Worm (Caenorhabditis elegans) whole organism, late embryonic: Measurements from ENCODE around the gene twk-49.

Source experiments
- C08G9.2 ChIP-seq: sonication (generic microtip); optimal IDR thresholded peaks from 2 replicates; lab custom pipeline; 2016; ENCODE audit warnings: mild to moderate bottlenecking, missing genetic modification characterization, moderate library complexity, missing compliant biosample characterization
- K02D7.2 ChIP-seq: sonication (generic microtip); optimal IDR thresholded peaks from 2 replicates; lab custom pipeline; 2017; ENCODE audit warnings: mild to moderate bottlenecking, missing genetic modification characterization, missing compliant biosample characterization
- ahr-1 ChIP-seq: sonication (generic microtip); optimal IDR thresholded peaks from 2 replicates; lab custom pipeline; 2016; ENCODE audit warnings: missing genetic modification characterization, missing compliant biosample characterization
- ama-1 ChIP-seq: fragments of 150-350 bp; optimal IDR thresholded peaks from 2 replicates; lab custom pipeline; 2014
- ceh-14 ChIP-seq: sonication (generic microtip); optimal IDR thresholded peaks from 2 replicates; lab custom pipeline; 2016; ENCODE audit warnings: missing genotype, missing genetic modification characterization, missing compliant biosample characterization
- ceh-19 ChIP-seq: fragments of 200-800 bp; sonication (Bioruptor generic); optimal IDR thresholded peaks from 2 replicates; lab custom pipeline; 2018; ENCODE audit warnings: mild to moderate bottlenecking, missing genetic modification characterization, missing compliant biosample characterization
- ceh-22 ChIP-seq: sonication (generic microtip); optimal IDR thresholded peaks from 2 replicates; lab custom pipeline; 2017; ENCODE audit warnings: missing biosample characterization, missing genetic modification characterization
- ceh-31 ChIP-seq: sonication (generic microtip); optimal IDR thresholded peaks from 2 replicates; lab custom pipeline; 2016; ENCODE audit warnings: missing genetic modification characterization, missing compliant biosample characterization
- ceh-48 ChIP-seq: sonication (generic microtip); optimal IDR thresholded peaks from 2 replicates; lab custom pipeline; 2016; ENCODE audit warnings: missing genetic modification characterization, inconsistent platforms, missing compliant biosample characterization
- ceh-6 ChIP-seq: fragments of 200-800 bp; sonication (Bioruptor generic); optimal IDR thresholded peaks from 2 replicates; lab custom pipeline; 2018; ENCODE audit warnings: mild to moderate bottlenecking, missing genetic modification characterization, missing compliant biosample characterization
- che-1 ChIP-seq: sonication (generic microtip); optimal IDR thresholded peaks from 2 replicates; lab custom pipeline; 2016; ENCODE audit warnings: mild to moderate bottlenecking, missing genetic modification characterization, missing compliant biosample characterization
- dve-1 ChIP-seq: sonication (generic microtip); optimal IDR thresholded peaks from 2 replicates; lab custom pipeline; 2017; ENCODE audit warnings: antibody characterized with exemption, mild to moderate bottlenecking, missing genetic modification characterization, missing compliant biosample characterization
- elt-2 ChIP-seq: sonication (generic microtip); optimal IDR thresholded peaks from 2 replicates; lab custom pipeline; 2016; ENCODE audit warnings: missing genetic modification reagents, missing genetic modification characterization, missing compliant biosample characterization
- fax-1 ChIP-seq: sonication (generic microtip); optimal IDR thresholded peaks from 2 replicates; lab custom pipeline; 2016; ENCODE audit warnings: missing genotype, missing genetic modification characterization, missing compliant biosample characterization
- hlh-13 ChIP-seq: fragments of 200-800 bp; sonication (Bioruptor generic); optimal IDR thresholded peaks from 2 replicates; lab custom pipeline; 2018; ENCODE audit warnings: mild to moderate bottlenecking, missing genetic modification characterization, missing compliant biosample characterization
- hlh-6 ChIP-seq: sonication (generic microtip); optimal IDR thresholded peaks from 2 replicates; lab custom pipeline; 2016; ENCODE audit warnings: missing genotype, missing genetic modification characterization, missing compliant biosample characterization
- hlh-8 ChIP-seq: sonication (generic microtip); optimal IDR thresholded peaks from 2 replicates; lab custom pipeline; 2016; ENCODE audit warnings: missing genotype, missing genetic modification characterization, missing compliant biosample characterization
- lim-6 ChIP-seq: sonication (generic microtip); optimal IDR thresholded peaks from 2 replicates; lab custom pipeline; 2016; ENCODE audit warnings: missing genetic modification characterization, missing compliant biosample characterization
- mec-3 ChIP-seq: sonication (generic microtip); optimal IDR thresholded peaks from 2 replicates; lab custom pipeline; 2016; ENCODE audit warnings: borderline replicate concordance, missing genetic modification characterization, missing compliant biosample characterization
- nhr-11 ChIP-seq: fragments of 150-350 bp; optimal IDR thresholded peaks from 2 replicates; lab custom pipeline; 2014; ENCODE audit warnings: missing biosample characterization, missing genetic modification characterization
- nhr-232 ChIP-seq: sonication (generic microtip); optimal IDR thresholded peaks from 2 replicates; lab custom pipeline; 2016; ENCODE audit warnings: missing genetic modification characterization, missing compliant biosample characterization
- odd-2 ChIP-seq: sonication (generic microtip); optimal IDR thresholded peaks from 2 replicates; lab custom pipeline; 2017; ENCODE audit warnings: antibody characterized with exemption, mild to moderate bottlenecking, missing genetic modification characterization, missing compliant biosample characterization
- pag-3 ChIP-seq: sonication (generic microtip); optimal IDR thresholded peaks from 2 replicates; lab custom pipeline; 2016; ENCODE audit warnings: missing compliant biosample characterization, missing genetic modification characterization, borderline replicate concordance
- pat-9 ChIP-seq: fragments of 200-800 bp; sonication (Bioruptor generic); optimal IDR thresholded peaks from 2 replicates; lab custom pipeline; 2018; ENCODE audit warnings: mild to moderate bottlenecking, missing genetic modification characterization, moderate library complexity, missing compliant biosample characterization
- ref-2 ChIP-seq: sonication (generic microtip); optimal IDR thresholded peaks from 2 replicates; lab custom pipeline; 2016; ENCODE audit warnings: missing genetic modification characterization, missing compliant biosample characterization
- rnt-1 ChIP-seq: sonication (generic microtip); optimal IDR thresholded peaks from 2 replicates; lab custom pipeline; 2016; ENCODE audit warnings: missing genetic modification characterization, missing compliant biosample characterization
- sox-4 ChIP-seq: sonication (generic microtip); optimal IDR thresholded peaks from 2 replicates; lab custom pipeline; 2017; ENCODE audit warnings: mild to moderate bottlenecking, missing genetic modification characterization, inconsistent platforms, missing compliant biosample characterization
- syd-9 ChIP-seq: sonication (generic microtip); optimal IDR thresholded peaks from 2 replicates; lab custom pipeline; 2016; ENCODE audit warnings: mild to moderate bottlenecking, missing genetic modification characterization, moderate library complexity, missing compliant biosample characterization
- unc-3 ChIP-seq, 2 experiments: fragments of 200-800 bp in 1 of 2; sonication (Bioruptor generic) in 1 of 2; sonication (generic microtip) in 1 of 2; conservative IDR thresholded peaks in 1 of 2; optimal IDR thresholded peaks in 1 of 2; 2 replicates each; pipeline versions ENCODE4 v1.3.6 to Lab custom; 2016 to 2022; ENCODE audit warnings: missing compliant biosample characterization in 2 of 2, missing genetic modification characterization in 2 of 2, missing genetic modification reagents in 1 of 2
- unc-42 ChIP-seq: sonication (generic microtip); optimal IDR thresholded peaks from 2 replicates; lab custom pipeline; 2016; ENCODE audit warnings: missing genotype, missing genetic modification characterization, missing compliant biosample characterization
- unc-86 ChIP-seq: sonication (generic microtip); optimal IDR thresholded peaks from 2 replicates; lab custom pipeline; 2016; ENCODE audit warnings: missing genetic modification characterization, missing compliant biosample characterization
- ztf-16 ChIP-seq: sonication (generic microtip); optimal IDR thresholded peaks from 2 replicates; lab custom pipeline; 2017; ENCODE audit warnings: missing genetic modification characterization, missing compliant biosample characterization

The twk-49 gene

DNA sequence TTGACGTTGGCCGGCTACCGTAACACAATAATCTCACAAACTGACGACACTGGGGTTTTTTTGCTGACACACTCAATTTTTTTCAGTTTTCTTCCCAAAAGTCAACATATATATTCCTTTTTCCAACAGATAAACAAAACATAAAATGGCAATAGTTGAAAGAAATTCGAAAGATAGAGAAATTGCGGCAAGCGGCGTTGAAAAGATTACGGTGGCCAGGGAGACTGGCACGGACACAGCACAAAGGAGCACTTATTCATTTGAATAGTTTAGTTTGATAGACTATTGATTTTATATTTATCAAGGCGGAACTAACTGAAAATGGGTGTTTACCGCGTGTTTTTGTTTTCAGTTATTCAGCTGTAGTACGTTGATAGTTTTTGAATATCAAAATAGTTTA, 22.3 kb upstream of the twk-49 start, which contains the start of gene toe-2:
Gene toe-2 (minus strand): TSS at position 70 of the 400 bp plus-strand sequence.
- TF ChIP-seq lim-6 (tag; lab: Kevin White, UChicago) (no peak), ahr-1 (tag; lab: Kevin White, UChicago) (no peak), ceh-31 (tag; lab: Kevin White, UChicago) (no peak), fax-1 (no peak), ceh-19 (GFP tag; lab: Kevin White, UChicago) (no peak), sox-4 (tag; lab: Kevin White, UChicago) (no peak)

DNA sequence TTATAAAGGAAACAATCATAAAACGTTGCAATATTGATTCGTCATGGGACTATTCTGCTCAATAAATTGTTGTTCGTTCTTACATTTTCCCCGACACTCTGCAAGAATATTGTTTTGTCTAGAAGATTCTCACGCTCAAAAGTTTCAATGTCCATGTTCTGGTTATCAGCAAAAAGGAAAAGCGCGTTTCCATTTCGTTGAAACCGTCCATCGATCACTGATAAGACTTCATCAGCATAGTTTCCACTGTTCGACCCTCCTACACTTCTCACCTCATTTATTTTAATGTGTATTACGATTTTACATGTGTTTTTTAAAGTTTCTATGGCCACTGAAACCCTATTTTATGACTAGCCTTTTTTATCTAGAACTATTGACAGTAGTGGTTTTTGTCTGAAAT, 21.1 kb upstream of the twk-49 start:
- no peak for TF ChIP-seq ceh-6 (GFP tag; lab: Kevin White, UChicago)
- no peak for TF ChIP-seq K02D7.2 (tag; lab: Kevin White, UChicago)
- no peak for TF ChIP-seq hlh-13
- no peak for TF ChIP-seq ztf-16 (tag; lab: Kevin White, UChicago)
- no peak for TF ChIP-seq che-1 (tag; lab: Kevin White, UChicago)
- no peak for TF ChIP-seq hlh-8 (tag; lab: Kevin White, UChicago)
- no peak for TF ChIP-seq ceh-31 (tag; lab: Kevin White, UChicago)
- no peak for TF ChIP-seq mec-3 (tag; lab: Kevin White, UChicago)
- TF ChIP-seq unc-3 (GFP tag; conservative IDR thresholded peaks at IDR 0.05; lab: Robert Waterston, UW), result no peak
- TF ChIP-seq unc-3 (tag; optimal IDR thresholded peaks at IDR 0.05; lab: Kevin White, UChicago), result no peak
- no peak for TF ChIP-seq pag-3 (tag; lab: Kevin White, UChicago)
- TF ChIP-seq odd-2 (tag; lab: Kevin White, UChicago), result no peak
- no peak for TF ChIP-seq ceh-48
- TF ChIP-seq ceh-14 (tag; lab: Kevin White, UChicago), result no peak
- TF ChIP-seq syd-9 (tag; lab: Kevin White, UChicago), result no peak
- TF ChIP-seq rnt-1 (tag; lab: Kevin White, UChicago), result no peak
- TF ChIP-seq ahr-1 (tag; lab: Kevin White, UChicago), result no peak
- TF ChIP-seq C08G9.2 (tag; lab: Kevin White, UChicago), result no peak
- no peak for TF ChIP-seq pat-9 (tag; lab: Kevin White, UChicago)
- no peak for TF ChIP-seq fax-1
- TF ChIP-seq ceh-22 (tag; lab: Kevin White, UChicago), result no peak
- TF ChIP-seq, all 69 proteins: peak for 0

DNA sequence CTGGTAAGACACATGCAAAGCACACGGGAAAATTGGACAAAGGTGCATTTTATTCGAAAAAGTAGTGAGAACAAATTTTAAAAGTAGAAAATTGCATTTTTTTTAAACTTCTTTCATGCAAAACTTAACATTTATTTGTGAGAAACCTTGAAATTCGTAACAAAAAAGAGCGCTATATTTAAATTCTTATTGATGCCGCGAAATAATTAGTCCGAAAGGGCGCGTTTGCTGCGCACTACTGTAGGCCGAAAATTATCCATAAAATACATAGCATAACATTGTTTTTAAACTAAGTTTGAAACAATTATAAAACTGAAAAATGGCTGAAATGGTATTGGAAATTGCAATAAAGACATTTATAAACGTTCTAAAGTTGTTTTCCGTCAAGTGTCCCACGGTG, 20.7 kb upstream of the twk-49 start:
- no peak for TF ChIP-seq ceh-14 (tag; lab: Kevin White, UChicago)
- TF ChIP-seq unc-3 (GFP tag; conservative IDR thresholded peaks at IDR 0.05; lab: Robert Waterston, UW), result no peak
- TF ChIP-seq unc-3 (tag; optimal IDR thresholded peaks at IDR 0.05; lab: Kevin White, UChicago), result no peak
- no peak for TF ChIP-seq ref-2 (tag; lab: Kevin White, UChicago)
- TF ChIP-seq pat-9 (tag; lab: Kevin White, UChicago), result no peak
- TF ChIP-seq unc-42, result no peak

DNA sequence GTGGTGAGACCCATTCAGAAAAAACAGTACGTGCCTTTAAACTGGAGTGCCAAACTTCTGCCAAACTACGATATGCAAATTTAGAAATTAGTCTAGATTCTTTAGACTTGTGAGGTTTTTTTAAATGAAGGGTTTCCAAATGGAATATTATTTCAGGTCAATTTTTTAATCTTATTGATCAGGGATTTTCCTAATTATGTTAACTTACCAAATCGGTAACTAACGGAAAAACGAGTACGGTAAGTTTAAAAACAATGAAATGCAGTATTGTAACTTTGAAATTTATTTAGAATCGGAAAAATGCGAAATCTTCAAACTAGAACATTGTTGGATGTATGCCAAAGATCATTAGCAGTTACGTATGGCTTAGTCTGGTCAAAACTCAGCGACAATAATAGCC, 17.3 kb upstream of the twk-49 start, which contains the start of gene C56E6.7:
Gene C56E6.7 (plus strand): TSS at position 301 of the 400 bp plus-strand sequence.
- no peak for TF ChIP-seq ama-1 (lab: Kevin White, UChicago)
- no peak for TF ChIP-seq elt-2 (tag; lab: Kevin White, UChicago)
- no peak for TF ChIP-seq dve-1 (tag; lab: Kevin White, UChicago)
- no peak for TF ChIP-seq nhr-11 (tag; lab: Kevin White, UChicago)
- TF ChIP-seq, all 69 proteins: peak for 0

DNA sequence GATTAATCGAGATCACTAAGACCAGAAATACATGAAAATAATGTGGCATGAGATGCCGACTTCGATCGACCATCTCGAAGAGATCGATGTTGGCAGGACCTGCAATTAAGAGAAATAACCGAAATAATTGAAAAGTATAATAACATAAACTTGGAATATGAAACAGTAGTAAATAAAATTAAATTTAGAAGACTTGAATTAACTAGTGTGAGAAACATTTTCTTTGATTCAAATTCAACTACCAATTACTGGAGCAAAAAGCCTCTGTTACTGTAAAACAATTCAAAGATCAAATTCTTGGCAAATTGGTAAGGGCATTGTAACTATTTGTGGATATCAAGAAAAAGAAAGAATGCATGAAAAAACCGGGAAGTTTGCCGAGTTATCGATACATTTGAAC, 14.9 kb upstream of the twk-49 start, which contains the start of gene R05G9R.1:
Gene R05G9R.1 (minus strand): TSS at position 101 of the 400 bp plus-strand sequence.
- TF ChIP-seq ceh-48 (no peak), ceh-19 (GFP tag; lab: Kevin White, UChicago) (no peak), ceh-22 (tag; lab: Kevin White, UChicago) (no peak), unc-86 (tag; lab: Kevin White, UChicago) (no peak), hlh-8 (tag; lab: Kevin White, UChicago) (no peak), hlh-6 (tag; lab: Kevin White, UChicago) (no peak), ceh-6 (GFP tag; lab: Kevin White, UChicago) (no peak), nhr-232 (tag; lab: Kevin White, UChicago) (no peak), fax-1 (no peak)
